Fruit fly (Drosophila melanogaster): Measurements from ENCODE around the gene CCKLR-17D3.
A peak's percentile ranks its signal among the peaks of the same experiment; 100 is the strongest.

The CCKLR-17D3 gene

DNA sequence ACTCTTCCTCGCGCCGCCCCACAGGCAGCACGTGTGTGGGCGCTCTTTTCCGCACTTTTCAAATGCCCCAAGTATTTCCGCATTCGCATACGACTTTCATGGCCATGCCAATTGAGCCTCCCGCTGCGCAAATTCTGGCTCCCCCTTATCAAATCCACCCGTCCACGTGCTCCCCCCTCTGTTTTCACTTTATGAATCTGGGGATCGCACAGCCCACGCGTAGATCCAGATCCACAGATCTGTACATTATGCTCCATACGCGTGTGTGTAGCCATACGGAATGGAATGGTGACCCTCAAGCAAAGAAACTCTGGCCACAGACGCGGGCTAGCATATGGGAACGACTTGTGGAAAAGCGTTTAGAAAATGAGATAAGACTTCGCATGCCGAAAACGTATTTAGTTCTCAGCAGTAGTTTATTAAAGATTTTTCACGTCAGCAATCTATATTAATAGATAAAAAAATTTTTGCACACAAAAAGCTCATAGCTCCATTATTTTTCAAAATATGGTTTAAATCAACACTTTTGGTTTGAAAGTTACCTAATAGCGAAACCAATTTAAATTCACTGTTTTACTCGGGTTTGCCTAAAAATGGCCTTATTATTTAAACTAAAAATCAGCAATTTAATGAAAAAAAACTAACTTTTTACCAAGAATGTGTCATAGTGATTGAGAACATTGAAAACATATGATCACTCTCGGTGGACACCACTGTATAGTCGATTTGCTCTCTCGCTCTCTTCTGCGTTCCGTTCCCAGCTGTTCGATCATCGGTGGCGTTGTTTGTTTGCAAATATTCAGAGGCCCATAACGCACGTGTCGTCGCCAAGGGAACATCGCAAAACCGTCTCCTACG lies 15.8 kb upstream of the CCKLR-17D3 start (continued):
- TF ChIP-seq prd (optimal IDR thresholded peaks at IDR 0.05) (no peak), prd (GFP tag; IDR thresholded peaks at IDR 0.05) (peak; percentile 34; the same call in 1 of the 3 replicates), sqz (GFP tag; optimal IDR thresholded peaks at IDR 0.05) (peak; percentile 49), CG15073 (GFP tag; optimal IDR thresholded peaks at IDR 0.05) (peak; percentile 96), phol (tag; optimal IDR thresholded peaks at IDR 0.05) (peak; percentile 62), Hand (GFP tag; optimal IDR thresholded peaks at IDR 0.05) (no peak), CG18011 (GFP tag; optimal IDR thresholded peaks at IDR 0.05) (peak; percentile 56), gsb-n (tag; optimal IDR thresholded peaks at IDR 0.05) (peak; percentile 9), dati (GFP tag; IDR thresholded peaks at IDR 0.05) (no peak), gem (tag; optimal IDR thresholded peaks at IDR 0.05) (peak; percentile 78), ems (GFP tag; optimal IDR thresholded peaks at IDR 0.05) (peak; percentile 43), CG9876 (GFP tag; optimal IDR thresholded peaks at IDR 0.05) (no peak), caup (GFP tag; optimal IDR thresholded peaks at IDR 0.05; ENCODE audit: severe bottlenecking) (peak; percentile 47), ssp (GFP tag; IDR thresholded peaks at IDR 0.05) (no peak), CG4820 (GFP tag; optimal IDR thresholded peaks at IDR 0.05) (peak; percentile 10), pzg (GFP tag; optimal IDR thresholded peaks at IDR 0.05) (no peak), sima (GFP tag; optimal IDR thresholded peaks at IDR 0.05) (no peak), Nf-YB (GFP tag; optimal IDR thresholded peaks at IDR 0.05) (peak; percentile 49), bsh (GFP tag; optimal IDR thresholded peaks at IDR 0.05) (peak; percentile 39 to 45), esg (GFP tag; conservative IDR thresholded peaks at IDR 0.05) (peak; percentile 54), CG11723 (GFP tag; optimal IDR thresholded peaks at IDR 0.05) (peak; percentile 58), CG2678 (tag; optimal IDR thresholded peaks at IDR 0.05) (peak; percentile 78), crp (GFP tag; optimal IDR thresholded peaks at IDR 0.05) (peak in 1 of 2 experiments; percentile 70), shn (GFP tag; optimal IDR thresholded peaks at IDR 0.05) (peak; percentile 55), slou (GFP tag; optimal IDR thresholded peaks at IDR 0.05) (peak; percentile 27), Dip3 (GFP tag; optimal IDR thresholded peaks at IDR 0.05) (peak; percentile 55), Atf6 (GFP tag; IDR thresholded peaks at IDR 0.05) (peak; percentile 39; the same call in 1 of the 2 replicates), zen (tag; optimal IDR thresholded peaks at IDR 0.05) (peak; percentile 38), sens (GFP tag) (peak; percentile 94), zfh1 (GFP tag; IDR thresholded peaks at IDR 0.05) (no peak), rib (GFP tag; IDR thresholded peaks at IDR 0.05) (peak; percentile 78), D19A (tag; optimal IDR thresholded peaks at IDR 0.05) (peak; percentile 54), ase (GFP tag; IDR thresholded peaks at IDR 0.05) (no peak), lilli (GFP tag; optimal IDR thresholded peaks at IDR 0.05) (peak; percentile 75), Trl (optimal IDR thresholded peaks at IDR 0.05) (peak; percentile 24 to 51), Trl (GFP tag; optimal IDR thresholded peaks at IDR 0.05) (peak; percentile 31), zfh2 (GFP tag; optimal IDR thresholded peaks at IDR 0.05) (peak; percentile 68), HmgD (GFP tag; optimal IDR thresholded peaks at IDR 0.05) (no peak), CG12155 (GFP tag; optimal IDR thresholded peaks at IDR 0.05) (peak; percentile 41), bcd (GFP tag; optimal IDR thresholded peaks at IDR 0.05) (peak; percentile 64), exex (tag; optimal IDR thresholded peaks at IDR 0.05) (no peak), Elba2 (GFP tag; optimal IDR thresholded peaks at IDR 0.05) (no peak), CG11247 (GFP tag; IDR thresholded peaks at IDR 0.05) (0 out of 2 replicates have a peak, but pooled peaks have one; percentile 24), zen2 (GFP tag; IDR thresholded peaks at IDR 0.05; ENCODE audit: partially characterized antibody) (no peak), gt (GFP tag; IDR thresholded peaks at IDR 0.05) (no peak), Awh (GFP tag; IDR thresholded peaks at IDR 0.05) (no peak), CG15479 (GFP tag; optimal IDR thresholded peaks at IDR 0.05) (no peak), CG11504 (tag; optimal IDR thresholded peaks at IDR 0.05) (peak; percentile 76), CG5180 (GFP tag; optimal IDR thresholded peaks at IDR 0.05) (peak; percentile 24)

Data from whole organism, embryonic.